Worm (Caenorhabditis elegans) whole organism, L1 larva: ENCODE measurements around the gene ztf-28.

Experiments used
- ama-1 ChIP-seq: fragments of 150-350 bp; optimal IDR thresholded peaks from 2 replicates; lab custom pipeline; 2014
- ces-1 ChIP-seq: fragments of 150-350 bp; optimal IDR thresholded peaks from 2 replicates; lab custom pipeline; 2014; ENCODE audit warnings: missing biosample characterization, missing genetic modification reagents, missing genetic modification characterization
- lin-14 ChIP-seq: fragments of 200-800 bp; sonication (Bioruptor generic); optimal IDR thresholded peaks from 2 replicates; lab custom pipeline; 2018; ENCODE audit warnings: mild to moderate bottlenecking, missing genetic modification characterization, moderate library complexity, missing compliant biosample characterization
- snpc-4 ChIP-seq: fragments of 150-350 bp; optimal IDR thresholded peaks from 2 replicates; lab custom pipeline; 2014; ENCODE audit warnings: missing biosample characterization, missing genetic modification characterization

- TF ChIP-seq lin-14 (GFP tag; lab: Kevin White, UChicago) = no peak
- TF ChIP-seq ama-1 (lab: Kevin White, UChicago) = no peak
- no peak for TF ChIP-seq ces-1
- TF ChIP-seq snpc-4 = no peak
These were observed 29.1 kb downstream of the ztf-28 start, which contains the start of gene F22F7.11 for ce11 chrV:2119529-2119928.
